Worm (Caenorhabditis elegans): ENCODE results near the gene vep-2.

ce11 chrX:3599860-3600259 lies 28.3 kb upstream of the vep-2 start:
- TF ChIP-seq saeg-2 (GFP tag; IDR thresholded peaks at IDR 0.05) (no peak), nhr-237 (tag; optimal IDR thresholded peaks at IDR 0.05) (no peak), hif-1 (tag; optimal IDR thresholded peaks at IDR 0.05) (no peak), unc-130 (GFP tag; optimal IDR thresholded peaks at IDR 0.05) (no peak), nhr-77 (tag; optimal IDR thresholded peaks at IDR 0.05) (no peak), lin-39 (tag; optimal IDR thresholded peaks at IDR 0.05) (no peak)
